Worm (Caenorhabditis elegans) whole organism, mixed stage, embryonic: ENCODE results near the gene col-156.
"Not testable (repeated sequence)": the region's sequence is repeated elsewhere in the genome, so short reads cannot be mapped to it uniquely, and the experiment has no call there.

Source experiments
- M03D4.4 ChIP-seq: sonication (generic microtip); optimal IDR thresholded peaks from 2 replicates; lab custom pipeline; 2017; ENCODE audit warnings: mild to moderate bottlenecking, missing genetic modification characterization, missing compliant biosample characterization
- bed-3 ChIP-seq: fragments of 200-800 bp; sonication (Bioruptor generic); optimal IDR thresholded peaks from 3 replicates; lab custom pipeline; 2018; ENCODE audit warnings: mild to moderate bottlenecking, missing genetic modification characterization, moderate library complexity, missing compliant biosample characterization
- blmp-1 ChIP-seq: fragments of 150-350 bp; optimal IDR thresholded peaks from 2 replicates; lab custom pipeline; 2014; ENCODE audit warnings: missing biosample characterization, missing genetic modification characterization
- ceh-43 ChIP-seq: fragments of 200-800 bp; sonication (Bioruptor generic); optimal IDR thresholded peaks from 2 replicates; lab custom pipeline; 2018; ENCODE audit warnings: mild to moderate bottlenecking, missing genetic modification characterization, moderate library complexity, missing compliant biosample characterization
- ces-1 ChIP-seq: fragments of 150-350 bp; optimal IDR thresholded peaks from 2 replicates; lab custom pipeline; 2014; ENCODE audit warnings: missing biosample characterization, missing genetic modification reagents, missing genetic modification characterization
- cnd-1 ChIP-seq: fragments of 200-800 bp; sonication (Bioruptor generic); optimal IDR thresholded peaks from 2 replicates; lab custom pipeline; 2018; ENCODE audit warnings: mild to moderate bottlenecking, missing genetic modification characterization, missing compliant biosample characterization
- drap-1 ChIP-seq: fragments of 200-800 bp; sonication (Bioruptor generic); optimal IDR thresholded peaks from 3 replicates; lab custom pipeline; 2018; ENCODE audit warnings: mild to moderate bottlenecking, missing genetic modification characterization, missing compliant biosample characterization
- elt-1 ChIP-seq: sonication (generic microtip); optimal IDR thresholded peaks from 2 replicates; lab custom pipeline; 2017; ENCODE audit warnings: missing genetic modification characterization, mild to moderate bottlenecking, missing compliant biosample characterization, antibody characterized with exemption, moderate library complexity, borderline replicate concordance; ENCODE audit not compliant: insufficient read depth
- ham-2 ChIP-seq: fragments of 200-800 bp; sonication (Bioruptor generic); optimal IDR thresholded peaks from 2 replicates; lab custom pipeline; 2018; ENCODE audit warnings: mild to moderate bottlenecking, missing genetic modification characterization, missing compliant biosample characterization
- hlh-1 ChIP-seq: fragments of 150-350 bp; optimal IDR thresholded peaks from 2 replicates; lab custom pipeline; 2014; ENCODE audit warnings: missing biosample characterization, missing genetic modification reagents, missing genetic modification characterization
- lin-32 ChIP-seq: fragments of 200-800 bp; sonication (Bioruptor generic); optimal IDR thresholded peaks from 2 replicates; lab custom pipeline; 2018; ENCODE audit warnings: mild to moderate bottlenecking, missing genetic modification characterization, missing compliant biosample characterization
- lsy-2 ChIP-seq: fragments of 150-350 bp; optimal IDR thresholded peaks from 2 replicates; lab custom pipeline; 2014; ENCODE audit warnings: missing biosample characterization, missing genetic modification characterization
- mab-5 ChIP-seq: fragments of 150-350 bp; optimal IDR thresholded peaks from 2 replicates; lab custom pipeline; 2014; ENCODE audit warnings: missing biosample characterization, missing genetic modification characterization
- mep-1 ChIP-seq: fragments of 150-350 bp; optimal IDR thresholded peaks from 2 replicates; lab custom pipeline; 2017; ENCODE audit warnings: missing biosample characterization, missing genetic modification reagents, missing genetic modification characterization, inconsistent platforms
- mls-2 ChIP-seq: sonication (generic microtip); optimal IDR thresholded peaks from 2 replicates; lab custom pipeline; 2016; ENCODE audit warnings: mild to moderate bottlenecking, missing genetic modification characterization, moderate library complexity, missing compliant biosample characterization
- nhr-2 ChIP-seq: fragments of 150-350 bp; optimal IDR thresholded peaks from 2 replicates; lab custom pipeline; 2014; ENCODE audit warnings: missing biosample characterization, missing genetic modification characterization
- nhr-237 ChIP-seq: fragments of 150-350 bp; optimal IDR thresholded peaks from 2 replicates; lab custom pipeline; 2014; ENCODE audit warnings: missing biosample characterization, missing genetic modification characterization
- nhr-76 ChIP-seq: sonication (generic microtip); optimal IDR thresholded peaks from 2 replicates; lab custom pipeline; 2017; ENCODE audit warnings: missing biosample characterization, missing genetic modification characterization
- pha-4 ChIP-seq: fragments of 150-350 bp; optimal IDR thresholded peaks from 2 replicates; lab custom pipeline; 2018; ENCODE audit warnings: missing biosample characterization, missing genetic modification reagents, missing genetic modification characterization
- sem-2 ChIP-seq: fragments of 200-800 bp; sonication (Bioruptor generic); optimal IDR thresholded peaks from 2 replicates; lab custom pipeline; 2018; ENCODE audit warnings: mild to moderate bottlenecking, missing genetic modification characterization, missing compliant biosample characterization
- sptf-1 ChIP-seq: sonication (generic microtip); optimal IDR thresholded peaks from 2 replicates; lab custom pipeline; 2017; ENCODE audit warnings: mild to moderate bottlenecking, missing genetic modification characterization, moderate library complexity, missing compliant biosample characterization
- tbx-8 ChIP-seq: fragments of 200-800 bp; sonication (Bioruptor generic); optimal IDR thresholded peaks from 2 replicates; lab custom pipeline; 2018; ENCODE audit warnings: mild to moderate bottlenecking, missing genetic modification characterization, moderate library complexity, missing compliant biosample characterization
- unc-120 ChIP-seq: sonication (generic microtip); optimal IDR thresholded peaks from 2 replicates; lab custom pipeline; 2017; ENCODE audit warnings: missing genetic modification characterization, missing compliant biosample characterization; ENCODE audit not compliant: poor library complexity, severe bottlenecking
- unc-39 ChIP-seq: fragments of 150-350 bp; optimal IDR thresholded peaks from 2 replicates; lab custom pipeline; 2014; ENCODE audit warnings: missing biosample characterization, missing genetic modification characterization
- unc-62 ChIP-seq: fragments of 150-350 bp; optimal IDR thresholded peaks from 2 replicates; lab custom pipeline; 2014; ENCODE audit warnings: missing biosample characterization, missing genetic modification reagents, missing genetic modification characterization
- zip-8 ChIP-seq: fragments of 150-350 bp; optimal IDR thresholded peaks from 2 replicates; lab custom pipeline; 2014; ENCODE audit warnings: missing biosample characterization, missing genetic modification characterization
- ztf-11 ChIP-seq: fragments of 150-350 bp; optimal IDR thresholded peaks from 2 replicates; lab custom pipeline; 2014; ENCODE audit warnings: missing biosample characterization, missing genetic modification characterization

The col-156 gene

DNA sequence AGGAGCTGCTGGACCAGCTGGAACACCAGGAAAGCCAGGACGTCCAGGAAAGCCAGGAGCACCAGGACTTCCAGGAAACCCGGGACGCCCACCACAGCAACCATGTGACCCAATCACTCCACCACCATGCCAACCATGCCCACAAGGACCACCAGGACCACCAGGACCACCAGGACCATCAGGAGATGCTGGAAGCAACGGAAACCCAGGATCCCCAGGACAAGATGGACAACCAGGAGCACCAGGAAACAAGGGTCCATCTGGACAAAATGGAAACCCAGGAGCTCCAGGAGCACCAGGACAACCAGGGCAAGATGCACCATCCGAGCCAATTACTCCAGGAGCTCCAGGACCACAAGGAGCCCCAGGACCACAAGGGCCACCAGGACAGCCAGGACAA, 34.2 kb upstream of the col-156 start:
- no peak for TF ChIP-seq unc-120
- TF ChIP-seq, all 35 proteins: peak for 0

DNA sequence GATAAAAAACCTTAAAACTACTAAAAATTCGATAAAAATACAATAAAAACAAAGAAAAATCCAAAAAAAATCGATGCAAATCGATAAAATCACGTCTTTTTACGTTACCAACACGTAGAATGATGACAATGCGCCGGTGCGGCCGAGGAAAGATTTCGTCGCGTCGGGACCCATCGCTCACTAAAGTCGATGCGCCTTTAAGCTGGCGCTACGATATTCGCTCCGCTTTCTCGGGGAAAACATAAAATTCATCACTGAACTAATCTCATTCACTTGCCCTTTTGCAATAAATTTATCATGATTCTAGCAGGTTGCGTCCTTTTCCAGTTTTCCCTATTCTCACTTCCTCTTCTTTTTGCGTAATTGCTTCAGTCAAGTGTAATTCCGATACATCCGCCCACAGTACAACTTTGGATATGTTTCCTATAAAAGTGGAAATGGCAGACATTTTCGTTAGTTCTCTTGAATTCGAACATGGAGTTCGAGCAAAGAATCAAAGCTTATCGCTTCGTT, 33.5 kb upstream of the col-156 start, which contains the start of gene col-157:
TSS of gene col-157 (plus strand) at position 463 of the 513 bp plus-strand sequence.
- TF ChIP-seq nhr-76 (tag; lab: Kevin White, UChicago); hlh-1 (tag; lab: Kevin White, UChicago); ces-1 (GFP tag; lab: Kevin White, UChicago): not testable (repeated sequence)

DNA sequence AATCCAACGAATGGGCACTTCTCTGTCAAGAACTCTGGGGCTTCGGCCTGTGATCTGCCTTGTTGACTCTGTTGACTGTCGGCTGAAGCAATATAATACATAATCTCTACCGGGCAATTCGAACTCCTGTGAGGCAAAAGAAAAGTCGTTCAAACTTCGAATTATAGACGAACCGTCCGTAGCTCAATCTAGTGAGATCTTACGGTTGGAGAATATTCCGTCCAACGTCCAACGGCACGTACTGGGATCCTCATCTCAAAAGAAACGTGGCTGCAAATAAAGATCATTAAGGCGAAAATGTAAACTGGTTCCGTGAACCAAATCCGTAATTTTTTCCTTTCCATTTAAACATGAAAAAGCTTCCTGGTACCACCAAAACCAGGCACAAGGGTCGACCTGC, 30.6 kb upstream of the col-156 start, which contains the start of gene T11F9.14:
TSS of gene T11F9.14 (minus strand) at position 101 of the 400 bp plus-strand sequence.
- TF ChIP-seq sem-2 (GFP tag; lab: Kevin White, UChicago); lsy-2; cnd-1: not testable (repeated sequence)

DNA sequence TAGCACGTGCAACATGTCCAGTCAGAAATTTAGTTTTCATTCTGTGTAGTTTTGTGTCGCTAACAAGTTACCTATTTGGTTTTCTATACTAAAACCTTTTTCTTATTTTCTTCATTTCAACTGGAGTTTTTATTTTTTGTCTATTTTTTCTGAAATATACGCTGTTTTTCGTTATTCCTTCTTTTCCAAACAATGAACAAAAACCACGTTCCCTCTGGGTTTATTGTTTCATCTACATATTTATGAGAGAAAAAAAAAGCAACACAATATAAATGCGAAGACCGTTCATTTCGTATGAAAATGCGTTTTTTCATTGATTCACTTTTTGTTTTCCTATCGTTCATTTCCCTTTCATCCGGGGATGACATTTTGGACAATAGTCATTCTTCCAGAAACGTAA, 29.2 kb upstream of the col-156 start, which contains the start of gene T11F9.22:
TSS of gene T11F9.22 (plus strand) at position 301 of the 400 bp plus-strand sequence.
- TF ChIP-seq mls-2 (tag; lab: Kevin White, UChicago) (no peak), drap-1 (GFP tag; lab: Kevin White, UChicago) (no peak), unc-62 (no peak), zip-8 (tag; lab: Kevin White, UChicago) (no peak), ham-2 (GFP tag; lab: Kevin White, UChicago) (no peak), lsy-2 (no peak), ces-1 (GFP tag; lab: Kevin White, UChicago) (no peak), sem-2 (GFP tag; lab: Kevin White, UChicago) (no peak), blmp-1 (tag; lab: Kevin White, UChicago) (no peak), ceh-43 (GFP tag; lab: Kevin White, UChicago) (no peak), M03D4.4 (tag; lab: Kevin White, UChicago) (no peak)

DNA sequence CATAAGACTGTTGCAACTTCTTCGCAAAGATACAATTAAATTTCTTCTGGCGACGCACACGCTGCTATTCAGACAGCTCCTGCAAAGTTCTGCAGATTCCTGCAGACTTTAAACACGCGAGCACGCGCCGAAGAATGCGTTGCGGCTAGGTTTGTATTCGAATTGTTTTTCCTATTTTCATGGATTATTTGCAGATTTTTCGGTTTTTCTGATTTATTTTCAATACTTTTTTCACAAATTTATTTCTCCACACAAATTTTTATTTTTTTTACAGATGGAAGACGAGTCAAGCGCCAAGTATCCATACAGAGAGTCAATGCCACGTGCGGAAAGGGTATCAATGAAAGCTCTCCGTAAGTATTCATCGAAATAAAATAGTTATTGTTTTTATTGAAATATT, 25.5 kb upstream of the col-156 start, which contains the start of gene T11F9.7:
TSS of gene T11F9.7 (plus strand) at position 301 of the 400 bp plus-strand sequence.
- TF ChIP-seq blmp-1 (tag; lab: Kevin White, UChicago); nhr-2 (tag; lab: Kevin White, UChicago); lsy-2: not testable (repeated sequence)
- TF ChIP-seq, all 35 proteins: peak for 0; not testable (repeated sequence) for 35

DNA sequence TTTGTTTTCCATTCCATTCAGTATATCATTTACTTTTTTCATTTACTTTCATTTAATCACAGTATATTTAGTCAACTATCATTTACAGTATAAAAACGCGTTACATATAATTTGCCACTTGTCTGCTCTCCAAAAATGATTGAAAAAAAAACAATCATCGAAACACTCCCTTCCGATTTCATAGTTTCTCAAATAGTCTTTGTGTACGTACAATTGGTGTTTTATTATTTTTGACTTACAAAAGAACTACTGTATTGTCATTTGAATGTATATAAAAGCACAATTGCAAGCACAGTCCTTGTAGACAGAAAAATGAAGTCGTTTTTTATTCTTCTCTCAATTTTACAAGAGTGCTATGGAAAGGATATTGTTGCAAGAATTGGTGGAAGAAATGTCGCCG, 24.2 kb upstream of the col-156 start, which contains the start of gene nas-22:
TSS of gene nas-22 (plus strand) at position 301 of the 400 bp plus-strand sequence.
- no peak for TF ChIP-seq sptf-1 (tag; lab: Kevin White, UChicago)
- no peak for TF ChIP-seq pha-4 (tag; lab: Kevin White, UChicago)
- no peak for TF ChIP-seq tbx-8 (GFP tag; lab: Kevin White, UChicago)
- no peak for TF ChIP-seq elt-1 (tag; lab: Kevin White, UChicago)
- TF ChIP-seq mep-1 (tag; lab: Kevin White, UChicago) = no peak
- no peak for TF ChIP-seq ham-2 (GFP tag; lab: Kevin White, UChicago)
- TF ChIP-seq unc-39 (tag; lab: Kevin White, UChicago) = no peak
- TF ChIP-seq bed-3 (GFP tag; lab: Kevin White, UChicago) = no peak
- TF ChIP-seq blmp-1 (tag; lab: Kevin White, UChicago) = no peak
- no peak for TF ChIP-seq lsy-2
- no peak for TF ChIP-seq nhr-2 (tag; lab: Kevin White, UChicago)
- no peak for TF ChIP-seq ztf-11
- TF ChIP-seq nhr-237 = no peak
- TF ChIP-seq zip-8 (tag; lab: Kevin White, UChicago) = no peak
- no peak for TF ChIP-seq lin-32

DNA sequence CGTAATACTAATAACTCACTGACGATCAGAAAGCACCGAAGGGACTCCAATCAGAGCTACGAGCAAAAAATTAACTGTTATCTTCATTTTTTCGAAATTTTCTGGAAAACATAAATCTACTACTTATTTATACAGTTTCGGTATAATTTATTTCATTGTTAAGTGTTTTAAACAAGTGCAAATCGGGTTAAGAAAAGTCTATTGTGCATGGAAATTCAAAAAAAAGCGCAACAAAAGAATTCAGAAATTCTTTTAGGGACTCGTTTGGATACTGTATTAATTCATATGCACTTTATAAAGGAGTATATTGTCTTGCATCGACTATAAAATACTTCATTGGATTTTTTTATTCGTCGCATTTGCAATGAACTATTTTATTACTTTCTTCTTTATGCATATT, 22.1 kb upstream of the col-156 start, which contains the start of the genes nas-20 and nas-21:
TSS of gene nas-20 (minus strand) at position 101 of the 400 bp plus-strand sequence.
TSS of gene nas-21 (plus strand) at position 356 of the 400 bp plus-strand sequence.
- TF ChIP-seq unc-120 (no peak), drap-1 (GFP tag; lab: Kevin White, UChicago) (no peak), mab-5 (tag; lab: Kevin White, UChicago) (no peak), mep-1 (tag; lab: Kevin White, UChicago) (no peak), ces-1 (GFP tag; lab: Kevin White, UChicago) (no peak)
